Worm (Caenorhabditis elegans) whole organism, young adult: ENCODE data around the gene rps-1.

Source experiments
- B0019.2 ChIP-seq: fragments of 200-800 bp; sonication (Bioruptor generic); conservative IDR thresholded peaks from 2 replicates; pipeline ENCODE4 v1.3.6; 2022; ENCODE audit warnings: missing genetic modification reagents, missing genetic modification characterization, missing compliant biosample characterization
- B0035.1 ChIP-seq: sonication (generic microtip); optimal IDR thresholded peaks from 2 replicates; lab custom pipeline; 2016; ENCODE audit warnings: missing genetic modification characterization, mild to moderate bottlenecking, missing compliant biosample characterization, missing genotype, missing genetic modification reagents
- C06A6.2 ChIP-seq: fragments of 200-800 bp; sonication (Bioruptor generic); conservative IDR thresholded peaks from 2 replicates; pipeline ENCODE4 v1.3.6; 2022; ENCODE audit warnings: missing genetic modification characterization, missing compliant biosample characterization
- D2030.7 ChIP-seq: fragments of 200-800 bp; sonication (Bioruptor generic); IDR thresholded peaks from 2 replicates; pipeline ENCODE4 v1.3.6; 2022; ENCODE audit warnings: missing genetic modification reagents, missing genetic modification characterization, missing compliant biosample characterization
- F10E7.11 ChIP-seq: sonication (generic microtip); optimal IDR thresholded peaks from 2 replicates; lab custom pipeline; 2017; ENCODE audit warnings: mild to moderate bottlenecking, missing genetic modification characterization, moderate library complexity, missing compliant biosample characterization
- ama-1 ChIP-seq, 3 experiments: fragments of 150-350 bp in 1 of 3; sonication (generic microtip) in 2 of 3; optimal IDR thresholded peaks; 2 replicates each; lab custom pipeline; 2014 to 2018; ENCODE audit warnings: missing biosample characterization in 2 of 3, missing genetic modification characterization in 2 of 3, missing genetic modification reagents in 2 of 3
- lag-1 ChIP-seq: fragments of 200-800 bp; sonication (Bioruptor generic); IDR thresholded peaks from 2 replicates; pipeline ENCODE4 v1.3.6; 2022; ENCODE audit warnings: missing genetic modification reagents, missing genetic modification characterization, missing compliant biosample characterization
- lin-40 ChIP-seq: sonication (generic microtip); optimal IDR thresholded peaks from 2 replicates; lab custom pipeline; 2016; ENCODE audit warnings: missing genetic modification characterization, mild to moderate bottlenecking, missing compliant biosample characterization, missing genotype, missing genetic modification reagents
- nfya-1 ChIP-seq: sonication (generic microtip); optimal IDR thresholded peaks from 2 replicates; lab custom pipeline; 2017; ENCODE audit warnings: antibody characterized with exemption, missing compliant biosample characterization, missing genetic modification characterization, borderline replicate concordance; ENCODE audit not compliant: insufficient read depth
- snpc-4 ChIP-seq, 5 experiments: fragments of 150-350 bp in 1 of 5; sonication (generic microtip) in 4 of 5; optimal IDR thresholded peaks; 2 replicates each; lab custom pipeline; 2014 to 2018; ENCODE audit warnings: missing genetic modification characterization in 5 of 5, missing biosample characterization in 3 of 5, antibody characterized with exemption in 2 of 5, mild to moderate bottlenecking in 2 of 5, missing compliant biosample characterization in 2 of 5, missing genotype in 2 of 5, moderate library complexity in 2 of 5, missing genetic modification reagents in 1 of 5
- unc-62 ChIP-seq: fragments of 150-350 bp; optimal IDR thresholded peaks from 2 replicates; lab custom pipeline; 2014; ENCODE audit warnings: missing biosample characterization, missing genetic modification reagents, missing genetic modification characterization
- ztf-25 ChIP-seq: fragments of 200-800 bp; sonication (Bioruptor generic); IDR thresholded peaks from 2 replicates; pipeline ENCODE4 v1.3.6; 2022; ENCODE audit warnings: missing genetic modification reagents, missing genetic modification characterization, missing compliant biosample characterization

- TF ChIP-seq B0019.2 (GFP tag; lab: Robert Waterston, UW), result no peak
- TF ChIP-seq D2030.7, result 0 out of 2 replicates have a peak, but pooled peaks have one; percentile 17
- TF ChIP-seq ztf-25 (GFP tag; lab: Robert Waterston, UW), result no peak
- TF ChIP-seq lag-1 (GFP tag; lab: Robert Waterston, UW), result no peak
- TF ChIP-seq F10E7.11 (tag; lab: Kevin White, UChicago), result no peak
- TF ChIP-seq lin-40 (tag; lab: Kevin White, UChicago), result no peak
- no peak for TF ChIP-seq snpc-4 (GFP tag; optimal IDR thresholded peaks at IDR 0.05; lab: Kevin White, UChicago)
- TF ChIP-seq snpc-4 (tag; optimal IDR thresholded peaks at IDR 0.05; lab: Kevin White, UChicago), result no peak
- no peak for TF ChIP-seq C06A6.2 (GFP tag; lab: Robert Waterston, UW)
- no peak for TF ChIP-seq nfya-1 (tag; lab: Kevin White, UChicago)
- TF ChIP-seq B0035.1 (tag; lab: Kevin White, UChicago), result no peak
- TF ChIP-seq ama-1 (optimal IDR thresholded peaks at IDR 0.05; lab: Kevin White, UChicago), result no peak
- TF ChIP-seq ama-1 (GFP tag; optimal IDR thresholded peaks at IDR 0.05; lab: Kevin White, UChicago), result peak in 1 of 2 experiments; percentile 78
- TF ChIP-seq unc-62, result no peak
Measured at ce11 chrIII:4476806-4477205, 1.1 kb downstream of the rps-1 start.
